Worm (Caenorhabditis elegans): ENCODE data around the gene srd-70.

Gene srd-70

DNA sequence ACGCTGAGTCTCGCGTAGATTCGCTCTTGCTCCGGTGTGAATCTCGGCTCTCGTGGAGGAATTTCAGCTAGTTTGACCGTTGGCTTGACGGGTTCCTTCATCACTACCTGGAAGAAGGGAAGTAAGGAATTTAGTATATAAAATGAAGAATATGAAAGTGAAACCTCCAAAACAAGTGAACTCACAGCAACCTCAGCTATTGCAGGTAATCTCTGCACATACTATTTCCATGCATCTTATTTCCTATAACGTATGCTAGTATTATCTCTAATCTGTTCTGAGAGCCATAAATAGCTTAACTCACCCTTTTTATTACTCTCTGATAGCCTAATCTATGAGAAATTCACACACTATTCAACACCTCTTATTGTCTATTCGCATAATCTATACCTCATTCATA lies 51.1 kb downstream of the srd-70 start, which contains the start of gene Y38H6C.4:
Gene Y38H6C.4 (minus strand): TSS at position 101 of the 400 bp plus-strand sequence.
- TF ChIP-seq tbx-2 (tag; optimal IDR thresholded peaks at IDR 0.05) (no peak), che-1 (tag; optimal IDR thresholded peaks at IDR 0.05) (no peak), ref-2 (tag; optimal IDR thresholded peaks at IDR 0.05) (no peak), ets-4 (tag; optimal IDR thresholded peaks at IDR 0.05) (no peak), K02D7.2 (tag; optimal IDR thresholded peaks at IDR 0.05) (no peak), hlh-13 (GFP tag; optimal IDR thresholded peaks at IDR 0.05) (no peak), ceh-30 (tag; optimal IDR thresholded peaks at IDR 0.05) (no peak), pha-2 (tag; optimal IDR thresholded peaks at IDR 0.05) (no peak), ttx-3 (tag; optimal IDR thresholded peaks at IDR 0.05) (no peak), hlh-30 (tag; optimal IDR thresholded peaks at IDR 0.05; ENCODE audit: insufficient read depth) (no peak), npax-4 (tag; optimal IDR thresholded peaks at IDR 0.05) (no peak), ceh-9 (tag; optimal IDR thresholded peaks at IDR 0.05) (no peak), zip-5 (tag; optimal IDR thresholded peaks at IDR 0.05) (no peak), T23F11.4 (GFP tag; optimal IDR thresholded peaks at IDR 0.05) (no peak), ceh-6 (GFP tag; optimal IDR thresholded peaks at IDR 0.05) (no peak)
